Fruit fly (Drosophila melanogaster) whole organism, embryonic: ENCODE measurements around the gene bin.
A peak's percentile ranks its signal among the peaks of the same experiment; 100 is the strongest.

ENCODE experiments used
- Bgb ChIP-seq: fragments of 200-800 bp; sonication (Bioruptor generic); IDR thresholded peaks from 2 replicates; pipeline ENCODE4 v1.3.6; 2022; ENCODE audit warnings: missing biosample characterization, missing genetic modification characterization; ENCODE audit not compliant: partially characterized antibody
- CG10274 ChIP-seq: fragments of 200-800 bp; sonication (Bioruptor generic); optimal IDR thresholded peaks from 3 replicates; lab custom pipeline; 2017; ENCODE audit warnings: missing biosample characterization, mild to moderate bottlenecking, missing genetic modification characterization
- CG11398 ChIP-seq: fragments of 200-800 bp; sonication (Bioruptor generic); optimal IDR thresholded peaks from 2 replicates; lab custom pipeline; 2016; ENCODE audit warnings: missing biosample characterization, missing genetic modification characterization
- CG11504 ChIP-seq: fragments of 200-800 bp; sonication (Bioruptor generic); optimal IDR thresholded peaks from 3 replicates; lab custom pipeline; 2019; ENCODE audit warnings: missing biosample characterization, mild to moderate bottlenecking, missing genetic modification characterization, moderate library complexity
- CG14667 ChIP-seq: fragments of 200-800 bp; sonication (Bioruptor generic); IDR thresholded peaks from 2 replicates; pipeline ENCODE4 v1.3.6; 2022; ENCODE audit warnings: missing biosample characterization, missing genetic modification characterization
- CG15073 ChIP-seq: fragments of 200-800 bp; sonication (Bioruptor generic); optimal IDR thresholded peaks from 2 replicates; lab custom pipeline; 2016; ENCODE audit warnings: missing biosample characterization, missing genetic modification characterization
- CG15479 ChIP-seq: fragments of 200-800 bp; sonication (Bioruptor generic); optimal IDR thresholded peaks from 3 replicates; lab custom pipeline; 2019; ENCODE audit warnings: missing biosample characterization, mild to moderate bottlenecking, missing genetic modification characterization, moderate library complexity
- CG2889 ChIP-seq: fragments of 200-800 bp; sonication (Bioruptor generic); IDR thresholded peaks from 3 replicates; pipeline ENCODE4 v1.3.6; 2022; ENCODE audit warnings: missing biosample characterization, missing genetic modification characterization
- CG3995 ChIP-seq: fragments of 200-800 bp; sonication (Bioruptor generic); optimal IDR thresholded peaks from 3 replicates; lab custom pipeline; 2016; ENCODE audit warnings: missing biosample characterization, missing genetic modification characterization
- CG7928 ChIP-seq: fragments of 200-800 bp; sonication (Bioruptor generic); optimal IDR thresholded peaks from 2 replicates; lab custom pipeline; 2017; ENCODE audit warnings: missing biosample characterization, mild to moderate bottlenecking, missing genetic modification characterization
- CG9437 ChIP-seq: fragments of 200-800 bp; sonication (Bioruptor generic); optimal IDR thresholded peaks from 2 replicates; lab custom pipeline; 2018; ENCODE audit warnings: missing biosample characterization, mild to moderate bottlenecking, missing genetic modification characterization
- D19A ChIP-seq: fragments of 200-800 bp; optimal IDR thresholded peaks from 3 replicates; lab custom pipeline; 2019; ENCODE audit warnings: missing biosample characterization, mild to moderate bottlenecking, missing genetic modification characterization, moderate library complexity
- Deaf1 ChIP-seq: fragments of 200-800 bp; optimal IDR thresholded peaks from 3 replicates; lab custom pipeline; 2019; ENCODE audit warnings: missing biosample characterization, mild to moderate bottlenecking, missing genetic modification characterization, moderate library complexity
- Dip3 ChIP-seq: fragments of 200-800 bp; sonication (Bioruptor generic); optimal IDR thresholded peaks from 3 replicates; lab custom pipeline; 2016; ENCODE audit warnings: missing biosample characterization, missing genetic modification characterization
- E2f1 ChIP-seq: fragments of 200-800 bp; sonication (Bioruptor generic); IDR thresholded peaks from 2 replicates; pipeline ENCODE4 v1.3.6; 2022; ENCODE audit warnings: missing biosample characterization, missing genetic modification characterization
- Ets65A ChIP-seq: fragments of 200-800 bp; sonication (Bioruptor generic); peaks from one replicate; lab custom pipeline; 2016; ENCODE audit warnings: missing biosample characterization, missing genetic modification characterization
- Fer3 ChIP-seq: fragments of 200-800 bp; sonication (Bioruptor generic); optimal IDR thresholded peaks from 2 replicates; lab custom pipeline; 2018; ENCODE audit warnings: missing biosample characterization, mild to moderate bottlenecking, missing genetic modification characterization, moderate library complexity
- GATAe ChIP-seq: fragments of 200-800 bp; sonication (Bioruptor generic); conservative IDR thresholded peaks from 2 replicates; pipeline ENCODE4 v1.3.6; 2022; ENCODE audit warnings: missing biosample characterization, missing genetic modification characterization
- Gsc ChIP-seq: fragments of 200-800 bp; sonication (Bioruptor generic); IDR thresholded peaks from 2 replicates; pipeline ENCODE4 v1.3.6; 2022; ENCODE audit warnings: missing biosample characterization, missing genetic modification characterization
- HLH3B ChIP-seq: fragments of 200-800 bp; sonication (Bioruptor generic); IDR thresholded peaks from 2 replicates; pipeline ENCODE4 v1.3.6; 2022; ENCODE audit warnings: missing biosample characterization, missing genetic modification characterization
- Hand ChIP-seq: fragments of 200-800 bp; sonication (Bioruptor generic); optimal IDR thresholded peaks from 2 replicates; lab custom pipeline; 2017; ENCODE audit warnings: mild to moderate bottlenecking, missing biosample characterization, missing genetic modification reagents, missing genetic modification characterization
- Hey ChIP-seq: fragments of 200-800 bp; sonication (Bioruptor generic); optimal IDR thresholded peaks from 3 replicates; lab custom pipeline; 2018; ENCODE audit warnings: missing biosample characterization, mild to moderate bottlenecking, missing genetic modification characterization
- Hr51 ChIP-seq, 2 experiments: fragments of 200-800 bp; sonication (Bioruptor generic); optimal IDR thresholded peaks; 2 replicates in 1 of 2; 3 replicates in 1 of 2; lab custom pipeline; 2016 to 2018; ENCODE audit warnings: missing biosample characterization in 2 of 2, missing genetic modification characterization in 2 of 2, mild to moderate bottlenecking in 1 of 2, moderate library complexity in 1 of 2
- Hr78 ChIP-seq, 2 experiments: fragments of 200-800 bp in 1 of 2; fragments of >200 bp in 1 of 2; sonication (Bioruptor generic) in 1 of 2; optimal IDR thresholded peaks; 2 replicates each; lab custom pipeline; 2017 to 2019; ENCODE audit warnings: missing biosample characterization in 2 of 2, missing genetic modification characterization in 2 of 2, mild to moderate bottlenecking in 1 of 2, moderate library complexity in 1 of 2
- Med ChIP-seq: fragments of 200-800 bp; sonication (Bioruptor generic); peaks from one replicate; lab custom pipeline; 2016; ENCODE audit warnings: missing biosample characterization, missing genetic modification characterization, mild to moderate bottlenecking, inconsistent platforms, moderate library complexity
- NC2β ChIP-seq: fragments of 200-800 bp; sonication (Bioruptor generic); optimal IDR thresholded peaks from 2 replicates; lab custom pipeline; 2016; ENCODE audit warnings: missing biosample characterization, missing genetic modification characterization
- NfI ChIP-seq: fragments of 200-800 bp; sonication (Bioruptor generic); optimal IDR thresholded peaks from 3 replicates; lab custom pipeline; 2018; ENCODE audit warnings: missing biosample characterization, mild to moderate bottlenecking, missing genetic modification characterization, moderate library complexity
- ap ChIP-seq: fragments of 200-800 bp; sonication (Bioruptor generic); IDR thresholded peaks from 2 replicates; pipeline ENCODE4 v1.3.6; 2022; ENCODE audit warnings: missing biosample characterization, missing genetic modification characterization
- ara ChIP-seq: fragments of 200-800 bp; sonication (Bioruptor generic); IDR thresholded peaks from 2 replicates; pipeline ENCODE4 v1.3.6; 2022; ENCODE audit warnings: missing biosample characterization, missing genetic modification characterization
- bbx ChIP-seq: fragments of 200-800 bp; sonication (Bioruptor generic); IDR thresholded peaks from 2 replicates; pipeline ENCODE4 v1.3.6; 2022; ENCODE audit warnings: missing biosample characterization, missing genetic modification characterization; ENCODE audit not compliant: partially characterized antibody
- cas ChIP-seq: fragments of 200-800 bp; sonication (Bioruptor generic); IDR thresholded peaks from 2 replicates; pipeline ENCODE4 v1.3.6; 2022; ENCODE audit warnings: missing biosample characterization, missing genetic modification characterization
- gsb-n ChIP-seq: fragments of 200-800 bp; sonication (Bioruptor generic); optimal IDR thresholded peaks from 3 replicates; lab custom pipeline; 2018; ENCODE audit warnings: missing biosample characterization, mild to moderate bottlenecking, missing genetic modification characterization
- hbn ChIP-seq: fragments of 200-800 bp; sonication (Bioruptor generic); IDR thresholded peaks from 2 replicates; pipeline ENCODE4 v1.3.6; 2022; ENCODE audit warnings: missing biosample characterization, missing genetic modification characterization; ENCODE audit not compliant: partially characterized antibody
- her ChIP-seq: fragments of 200-800 bp; sonication (Bioruptor generic); optimal IDR thresholded peaks from 2 replicates; lab custom pipeline; 2016; ENCODE audit warnings: missing biosample characterization, missing genetic modification characterization
- lab ChIP-seq: fragments of 200-800 bp; sonication (Bioruptor generic); optimal IDR thresholded peaks from 3 replicates; lab custom pipeline; 2017; ENCODE audit warnings: missing biosample characterization, missing genetic modification characterization, mild to moderate bottlenecking, moderate library complexity, missing genetic modification reagents
- luna ChIP-seq: fragments of 200-800 bp; sonication (Bioruptor generic); optimal IDR thresholded peaks from 2 replicates; lab custom pipeline; 2016; ENCODE audit warnings: missing biosample characterization, missing genetic modification characterization
- otp ChIP-seq: fragments of 200-800 bp; sonication (Bioruptor generic); IDR thresholded peaks from 3 replicates; pipeline ENCODE4, ENCODE4 v1.3.6; 2022; ENCODE audit warnings: missing biosample characterization, missing genetic modification characterization
- pan ChIP-seq, 4 experiments: fragments of >200 bp in 3 of 4; fragments of 200-800 bp in 1 of 4; sonication (Bioruptor generic) in 1 of 4; optimal IDR thresholded peaks in 3 of 4; IDR thresholded peaks in 1 of 4; 2 replicates each; pipeline versions ENCODE4 v1.3.6 to Lab custom; 2017 to 2022; ENCODE audit warnings: missing biosample characterization in 2 of 4, missing genetic modification characterization in 2 of 4, mixed read lengths in 1 of 4
- peb ChIP-seq: fragments of 200-800 bp; sonication (Bioruptor generic); IDR thresholded peaks from 2 replicates; pipeline ENCODE4 v1.3.6; 2022; ENCODE audit warnings: missing biosample characterization, missing genetic modification characterization
- psq ChIP-seq: fragments of 200-800 bp; sonication (Bioruptor generic); optimal IDR thresholded peaks from 2 replicates; lab custom pipeline; 2017; ENCODE audit warnings: missing biosample characterization, missing genetic modification characterization
- run ChIP-seq: fragments of 200-800 bp; sonication (Bioruptor generic); optimal IDR thresholded peaks from 3 replicates; lab custom pipeline; 2018; ENCODE audit warnings: missing biosample characterization, mild to moderate bottlenecking, missing genetic modification characterization
- scrt ChIP-seq: fragments of 200-800 bp; sonication (Bioruptor generic); optimal IDR thresholded peaks from 2 replicates; lab custom pipeline; 2018; ENCODE audit warnings: missing biosample characterization, mild to moderate bottlenecking, missing genetic modification characterization, moderate library complexity
- sens ChIP-seq: fragments of 200-800 bp; sonication (Bioruptor generic); peaks from one replicate; lab custom pipeline; 2016; ENCODE audit warnings: missing biosample characterization, missing genetic modification characterization
- sens-2 ChIP-seq: fragments of 200-800 bp; sonication (Bioruptor generic); IDR thresholded peaks from 2 replicates; pipeline ENCODE4 v1.3.6; 2022; ENCODE audit warnings: missing biosample characterization, missing genetic modification characterization
- sisA ChIP-seq: fragments of 200-800 bp; sonication (Bioruptor generic); IDR thresholded peaks from 2 replicates; pipeline ENCODE4 v1.3.6; 2022; ENCODE audit warnings: missing biosample characterization, missing genetic modification characterization
- tin ChIP-seq: fragments of 200-800 bp; sonication (Bioruptor generic); optimal IDR thresholded peaks from 3 replicates; lab custom pipeline; 2016; ENCODE audit warnings: missing biosample characterization, missing genetic modification characterization
- tna ChIP-seq: fragments of 200-800 bp; sonication (Bioruptor generic); IDR thresholded peaks from 2 replicates; pipeline ENCODE4 v1.3.6; 2022; ENCODE audit warnings: missing biosample characterization, missing genetic modification characterization; ENCODE audit not compliant: partially characterized antibody
- trem ChIP-seq: fragments of 200-800 bp; optimal IDR thresholded peaks from 3 replicates; lab custom pipeline; 2019; ENCODE audit warnings: missing biosample characterization, mild to moderate bottlenecking, missing genetic modification characterization, moderate library complexity
- vfl ChIP-seq: fragments of 200-800 bp; sonication (Bioruptor generic); optimal IDR thresholded peaks from 2 replicates; lab custom pipeline; 2016; ENCODE audit warnings: missing biosample characterization, missing genetic modification characterization

The bin gene

dm6 chr3L:6968961-6969814 lies 21.2 kb upstream of the bin start, which contains the start of the genes Mis12 and CG9953 (continued):
- TF ChIP-seq D19A (tag; lab: Kevin White, UChicago) (no peak), vfl (GFP tag; lab: Kevin White, UChicago) (no peak), Med (GFP tag; lab: Kevin White, UChicago) (peak; percentile 65), run (tag; lab: Kevin White, UChicago) (no peak), hbn (GFP tag; lab: Robert Waterston, UW) (no peak), Hey (no peak), trem (tag; lab: Kevin White, UChicago) (peak; percentile 22), Hr51 (GFP tag; optimal IDR thresholded peaks at IDR 0.05; lab: Kevin White, UChicago) (no peak), CG11504 (tag; lab: Kevin White, UChicago) (peak; percentile 55), HLH3B (GFP tag; lab: Robert Waterston, UW) (peak; percentile 37; the same call in 1 of the 2 replicates), NC2β (GFP tag; lab: Kevin White, UChicago) (no peak), CG11398 (no peak), GATAe (GFP tag; lab: Robert Waterston, UW) (no peak), bbx (GFP tag; lab: Robert Waterston, UW) (no peak), gsb-n (no peak), sens-2 (GFP tag; lab: Robert Waterston, UW) (no peak), lab (GFP tag; lab: Kevin White, UChicago) (no peak), CG10274 (GFP tag; lab: Kevin White, UChicago) (no peak), Hand (GFP tag; lab: Kevin White, UChicago) (no peak), CG14667 (GFP tag; lab: Robert Waterston, UW) (no peak), Dip3 (no peak), CG15479 (GFP tag; lab: Kevin White, UChicago) (peak; percentile 45), sisA (GFP tag; lab: Robert Waterston, UW) (no peak), her (GFP tag; lab: Kevin White, UChicago) (no peak), cas (no peak), Ets65A (GFP tag; lab: Kevin White, UChicago) (no peak), pan (optimal IDR thresholded peaks at IDR 0.05; lab: Kevin White, UChicago) (no peak), pan (GFP tag; optimal IDR thresholded peaks at IDR 0.05 in 1 of 2, IDR thresholded peaks at IDR 0.05 in 1 of 2) (peak in 1 of 2 experiments; percentile 76), Fer3 (tag; lab: Kevin White, UChicago) (peak; percentile 19), peb (GFP tag; lab: Robert Waterston, UW) (no peak), Bgb (GFP tag; lab: Robert Waterston, UW) (no peak), ara (GFP tag; lab: Robert Waterston, UW) (no peak), luna (GFP tag; lab: Kevin White, UChicago) (no peak), CG7928 (GFP tag; lab: Kevin White, UChicago) (no peak), otp (no peak; the same call in 2 of the 3 replicates), CG3995 (GFP tag; lab: Kevin White, UChicago) (no peak), Hr78 (GFP tag; optimal IDR thresholded peaks at IDR 0.05; lab: Kevin White, UChicago) (no peak), tna (no peak), CG9437 (GFP tag; lab: Kevin White, UChicago) (peak; percentile 92), CG15073 (GFP tag; lab: Kevin White, UChicago) (no peak), Gsc (no peak), CG2889 (GFP tag; lab: Robert Waterston, UW) (peak; percentile 41; the same call in 1 of the 3 replicates), psq (GFP tag; lab: Kevin White, UChicago) (no peak), tin (GFP tag; lab: Kevin White, UChicago) (peak; percentile 24), E2f1 (no peak; the same call in 1 of the 2 replicates), NfI (GFP tag; lab: Kevin White, UChicago) (no peak), Deaf1 (no peak), ap (0 out of 2 replicates have a peak, but pooled peaks have one; percentile 5), sens (GFP tag; lab: Kevin White, UChicago) (peak; percentile 82), scrt (GFP tag; lab: Kevin White, UChicago) (no peak)
